Fruit fly (Drosophila melanogaster) whole organism, prepupa: ENCODE results near the gene Rab26.

Source experiments
- Blimp-1 ChIP-seq: fragments of 200-800 bp; sonication (Bioruptor generic); optimal IDR thresholded peaks from 3 replicates; lab custom pipeline; 2017; ENCODE audit warnings: missing biosample characterization, missing genetic modification characterization, mild to moderate bottlenecking, moderate library complexity, missing genetic modification reagents
- CG10631 ChIP-seq: fragments of 200-800 bp; sonication (Bioruptor generic); optimal IDR thresholded peaks from 2 replicates; lab custom pipeline; 2016; ENCODE audit warnings: missing biosample characterization, missing genetic modification characterization
- CG10669 ChIP-seq: fragments of 200-800 bp; sonication (Bioruptor generic); optimal IDR thresholded peaks from 3 replicates; lab custom pipeline; 2018; ENCODE audit warnings: missing biosample characterization, mild to moderate bottlenecking, missing genetic modification characterization, moderate library complexity
- CG11762 ChIP-seq: fragments of 200-800 bp; sonication (Bioruptor generic); optimal IDR thresholded peaks from 3 replicates; lab custom pipeline; 2016; ENCODE audit warnings: missing biosample characterization, missing genetic modification characterization; ENCODE audit not compliant: insufficient read depth
- CG15336 ChIP-seq: fragments of 200-800 bp; sonication (Bioruptor generic); IDR thresholded peaks from 2 replicates; pipeline ENCODE4 v1.3.6; 2022; ENCODE audit warnings: missing biosample characterization, missing genetic modification characterization
- CG3032 ChIP-seq: fragments of 200-800 bp; optimal IDR thresholded peaks from 2 replicates; lab custom pipeline; 2019; ENCODE audit warnings: missing biosample characterization, mild to moderate bottlenecking, missing genetic modification characterization, moderate library complexity
- CG32006 ChIP-seq: fragments of 200-800 bp; sonication (Bioruptor generic); optimal IDR thresholded peaks from 3 replicates; lab custom pipeline; 2017; ENCODE audit warnings: missing biosample characterization, mild to moderate bottlenecking, missing genetic modification characterization
- CG4318 ChIP-seq: fragments of 200-800 bp; sonication (Bioruptor generic); optimal IDR thresholded peaks from 3 replicates; lab custom pipeline; 2017; ENCODE audit warnings: missing biosample characterization, mild to moderate bottlenecking, missing genetic modification characterization
- CG6163 ChIP-seq: fragments of 200-800 bp; sonication (Bioruptor generic); IDR thresholded peaks from 3 replicates; pipeline ENCODE4 v1.3.6; 2022; ENCODE audit warnings: missing biosample characterization, missing genetic modification characterization
- CG6854 ChIP-seq: fragments of 200-800 bp; sonication (Bioruptor generic); optimal IDR thresholded peaks from 2 replicates; lab custom pipeline; 2017; ENCODE audit warnings: missing biosample characterization, mild to moderate bottlenecking, missing genetic modification characterization
- CG7368 ChIP-seq: fragments of 200-800 bp; sonication (Bioruptor generic); optimal IDR thresholded peaks from 3 replicates; lab custom pipeline; 2016; ENCODE audit warnings: missing biosample characterization, missing genetic modification characterization
- CG8119 ChIP-seq: fragments of 200-800 bp; sonication (Bioruptor generic); IDR thresholded peaks from 3 replicates; pipeline ENCODE4 v1.3.6; 2022; ENCODE audit warnings: missing biosample characterization, missing genetic modification characterization
- CG8319 ChIP-seq: fragments of 200-800 bp; sonication (Bioruptor generic); optimal IDR thresholded peaks from 3 replicates; lab custom pipeline; 2016; ENCODE audit warnings: missing biosample characterization, missing genetic modification characterization
- CG9139 ChIP-seq: fragments of 200-800 bp; sonication (Bioruptor generic); optimal IDR thresholded peaks from 3 replicates; lab custom pipeline; 2017; ENCODE audit warnings: missing biosample characterization, mild to moderate bottlenecking, missing genetic modification characterization
- Eip78C ChIP-seq: fragments of 200-800 bp; sonication (Bioruptor generic); peaks from one replicate; lab custom pipeline; 2016; ENCODE audit warnings: missing biosample characterization, missing genetic modification characterization
- Ets21C ChIP-seq: fragments of 200-800 bp; sonication (Bioruptor generic); optimal IDR thresholded peaks from 3 replicates; lab custom pipeline; 2016; ENCODE audit warnings: missing biosample characterization, missing genetic modification characterization
- Ets96B ChIP-seq: fragments of 200-800 bp; optimal IDR thresholded peaks from 2 replicates; lab custom pipeline; 2019; ENCODE audit warnings: missing biosample characterization, mild to moderate bottlenecking, missing genetic modification characterization, moderate library complexity
- Gug ChIP-seq: fragments of 200-800 bp; sonication (Bioruptor generic); IDR thresholded peaks from 2 replicates; pipeline ENCODE4 v1.3.6; 2022; ENCODE audit warnings: missing biosample characterization, missing genetic modification characterization
- Hr4 ChIP-seq: fragments of 200-800 bp; sonication (Bioruptor generic); optimal IDR thresholded peaks from 3 replicates; lab custom pipeline; 2016; ENCODE audit warnings: missing biosample characterization, missing genetic modification characterization
- Lpt ChIP-seq: fragments of 200-800 bp; sonication (Bioruptor generic); optimal IDR thresholded peaks from 3 replicates; lab custom pipeline; 2016; ENCODE audit warnings: missing biosample characterization, missing genetic modification characterization
- Sox14 ChIP-seq: fragments of 200-800 bp; sonication (Bioruptor generic); optimal IDR thresholded peaks from 3 replicates; lab custom pipeline; 2016; ENCODE audit warnings: missing biosample characterization, missing genetic modification characterization
- achi ChIP-seq: fragments of 200-800 bp; sonication (Bioruptor generic); optimal IDR thresholded peaks from 3 replicates; lab custom pipeline; 2016; ENCODE audit warnings: missing biosample characterization, missing genetic modification characterization
- acj6 ChIP-seq: fragments of 200-800 bp; sonication (Bioruptor generic); optimal IDR thresholded peaks from 3 replicates; lab custom pipeline; 2016; ENCODE audit warnings: missing biosample characterization, missing genetic modification characterization
- cyc ChIP-seq: fragments of 200-800 bp; sonication (Bioruptor generic); optimal IDR thresholded peaks from 3 replicates; lab custom pipeline; 2016; ENCODE audit warnings: missing biosample characterization, missing genetic modification characterization
- esn ChIP-seq: fragments of 200-800 bp; sonication (Bioruptor generic); optimal IDR thresholded peaks from 2 replicates; lab custom pipeline; 2016; ENCODE audit warnings: missing biosample characterization, mild to moderate bottlenecking, missing genetic modification characterization, moderate library complexity
- fd59A ChIP-seq: fragments of 200-800 bp; sonication (Bioruptor generic); optimal IDR thresholded peaks from 2 replicates; lab custom pipeline; 2017; ENCODE audit warnings: missing biosample characterization, mild to moderate bottlenecking, missing genetic modification characterization, missing genetic modification reagents
- fkh ChIP-seq: fragments of 200-800 bp; sonication (Bioruptor generic); optimal IDR thresholded peaks from 3 replicates; lab custom pipeline; 2017; ENCODE audit warnings: missing biosample characterization, mild to moderate bottlenecking, missing genetic modification characterization, moderate library complexity
- lz ChIP-seq: fragments of 200-800 bp; sonication (Bioruptor generic); optimal IDR thresholded peaks from 3 replicates; lab custom pipeline; 2016; ENCODE audit warnings: missing biosample characterization, missing genetic modification characterization
- salr ChIP-seq, 2 experiments: fragments of 200-800 bp; sonication (Bioruptor generic); optimal IDR thresholded peaks; 3 replicates each; lab custom pipeline; 2016 to 2018; ENCODE audit warnings: missing biosample characterization in 2 of 2, missing genetic modification characterization in 2 of 2, mild to moderate bottlenecking in 1 of 2
- ss ChIP-seq, 2 experiments: fragments of 200-800 bp; sonication (Bioruptor generic); optimal IDR thresholded peaks; 2 replicates in 1 of 2; 3 replicates in 1 of 2; lab custom pipeline; 2017 to 2018; ENCODE audit warnings: mild to moderate bottlenecking in 2 of 2, missing biosample characterization in 2 of 2, missing genetic modification characterization in 2 of 2, moderate library complexity in 1 of 2

Gene Rab26

dm6 chr3L:21304400-21304799 lies 14.2 kb upstream of the Rab26 start, which contains the start of the genes CG11309 and CG7632 (continued):
- TF ChIP-seq CG6854 (peak; percentile 99), CG10669 (GFP tag; lab: Kevin White, UChicago) (peak; percentile 100), CG9139 (peak; percentile 99), CG11762 (GFP tag; lab: Kevin White, UChicago) (peak; percentile 99), Hr4 (peak; percentile 99), CG32006 (GFP tag; lab: Kevin White, UChicago) (peak; percentile 99), lz (GFP tag; lab: Kevin White, UChicago) (peak; percentile 99), CG10631 (GFP tag; lab: Kevin White, UChicago) (peak; percentile 99), acj6 (GFP tag; lab: Kevin White, UChicago) (peak; percentile 99), CG15336 (GFP tag; lab: Robert Waterston, UW) (peak; percentile 99), CG7368 (GFP tag; lab: Kevin White, UChicago) (peak; percentile 99), Gug (GFP tag; lab: Robert Waterston, UW) (peak; percentile 98), Blimp-1 (peak; percentile 97), CG8119 (GFP tag; lab: Robert Waterston, UW) (peak; percentile 99), Ets96B (peak; percentile 100), CG4318 (GFP tag; lab: Kevin White, UChicago) (peak; percentile 96)
- TF ChIP-seq, all 60 proteins: peak for 60

- TF ChIP-seq fkh (GFP tag; lab: Kevin White, UChicago) (peak; percentile 24), CG3032 (tag; lab: Kevin White, UChicago) (peak; percentile 13), cyc (no peak), ss (GFP tag; optimal IDR thresholded peaks at IDR 0.05; lab: Kevin White, UChicago) (no peak), Blimp-1 (no peak), CG8319 (no peak), CG10631 (GFP tag; lab: Kevin White, UChicago) (no peak), Hr4 (no peak), esn (no peak), CG9139 (no peak), Eip78C (GFP tag; lab: Kevin White, UChicago) (peak; percentile 39), Ets21C (no peak), Sox14 (peak; percentile 57), acj6 (GFP tag; lab: Kevin White, UChicago) (no peak)
- TF ChIP-seq, all 60 proteins: peak for 4
Measured at dm6 chr3L:21317416-21318259, 936 bp upstream of the Rab26 start, which contains the start of gene Pc. Gene Pc, minus strand, starts transcription at chr3L:21318020.

DNA sequence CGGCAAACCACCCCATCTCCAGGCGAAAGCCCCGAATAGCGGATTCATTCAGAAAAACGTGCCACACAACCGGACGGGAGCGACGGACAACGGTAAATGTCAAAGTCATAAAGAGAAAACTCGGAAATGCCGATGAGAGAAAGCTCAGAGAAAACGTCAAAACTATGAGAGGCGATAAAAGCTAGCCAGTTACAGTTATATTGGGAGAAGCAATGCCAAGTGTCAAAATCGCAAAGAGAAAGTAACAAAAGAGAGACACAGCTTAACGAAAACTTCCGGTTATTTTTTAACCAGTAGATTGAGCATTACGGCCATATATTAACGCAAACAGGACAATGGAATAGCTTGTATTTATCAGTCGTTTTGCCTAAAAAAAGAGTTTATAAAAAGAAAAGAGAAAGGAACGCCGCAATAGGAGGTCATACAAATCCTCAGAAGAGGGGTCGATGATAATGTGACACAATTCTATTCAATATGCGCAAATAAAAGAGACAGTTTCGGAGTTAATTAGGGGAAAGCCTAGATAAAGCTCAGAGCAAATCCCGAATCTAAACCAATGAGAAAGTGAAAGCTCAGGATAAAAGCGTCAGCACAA lies 836 bp downstream of the Rab26 start:
- TF ChIP-seq salr (GFP tag; optimal IDR thresholded peaks at IDR 0.05; lab: Kevin White, UChicago) (no peak), achi (GFP tag; lab: Kevin White, UChicago) (peak; percentile 47), ss (GFP tag; optimal IDR thresholded peaks at IDR 0.05; lab: Kevin White, UChicago) (no peak), Lpt (GFP tag; lab: Kevin White, UChicago) (no peak), CG15336 (GFP tag; lab: Robert Waterston, UW) (no peak), CG10631 (GFP tag; lab: Kevin White, UChicago) (no peak), Gug (GFP tag; lab: Robert Waterston, UW) (no peak), CG6163 (no peak), Ets96B (no peak)

DNA sequence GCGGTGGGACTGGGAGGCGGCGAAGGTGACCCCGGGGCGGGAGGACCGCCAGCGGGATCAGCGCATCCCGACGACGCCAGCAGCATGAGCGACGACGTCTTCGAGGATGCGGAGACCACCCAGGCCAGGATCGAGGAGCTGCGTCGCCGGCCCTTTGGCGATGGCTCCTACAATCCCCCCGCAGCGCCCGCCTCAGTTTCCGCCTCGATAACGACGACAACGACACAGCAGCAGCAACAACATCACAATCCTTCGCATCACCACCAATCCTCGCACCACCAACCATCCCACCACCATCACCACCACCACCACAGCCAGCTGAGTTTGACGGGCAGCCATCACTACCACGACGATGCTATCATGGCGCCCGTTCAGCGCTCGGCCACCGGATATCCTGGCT lies 1.4 kb downstream of the Rab26 start:
- TF ChIP-seq Eip78C (GFP tag; lab: Kevin White, UChicago): peak; percentile 5
- TF ChIP-seq fd59A: no peak
